Worm (Caenorhabditis elegans) whole organism, mixed stage, embryonic: ENCODE results near the gene drd-50.

ENCODE experiments used
- M03D4.4 ChIP-seq: sonication (generic microtip); optimal IDR thresholded peaks from 2 replicates; lab custom pipeline; 2017; ENCODE audit warnings: mild to moderate bottlenecking, missing genetic modification characterization, missing compliant biosample characterization
- blmp-1 ChIP-seq: fragments of 150-350 bp; optimal IDR thresholded peaks from 2 replicates; lab custom pipeline; 2014; ENCODE audit warnings: missing biosample characterization, missing genetic modification characterization
- ces-1 ChIP-seq: fragments of 150-350 bp; optimal IDR thresholded peaks from 2 replicates; lab custom pipeline; 2014; ENCODE audit warnings: missing biosample characterization, missing genetic modification reagents, missing genetic modification characterization
- elt-3 ChIP-seq: fragments of 150-350 bp; optimal IDR thresholded peaks from 2 replicates; lab custom pipeline; 2014; ENCODE audit warnings: missing biosample characterization, missing genetic modification characterization
- lin-13 ChIP-seq: fragments of 150-350 bp; optimal IDR thresholded peaks from 2 replicates; lab custom pipeline; 2014; ENCODE audit warnings: missing biosample characterization, missing genetic modification characterization
- lsy-2 ChIP-seq: fragments of 150-350 bp; optimal IDR thresholded peaks from 2 replicates; lab custom pipeline; 2014; ENCODE audit warnings: missing biosample characterization, missing genetic modification characterization
- nhr-12 ChIP-seq: fragments of 150-350 bp; optimal IDR thresholded peaks from 2 replicates; lab custom pipeline; 2014; ENCODE audit warnings: missing biosample characterization, missing genetic modification characterization
- nhr-237 ChIP-seq: fragments of 150-350 bp; optimal IDR thresholded peaks from 2 replicates; lab custom pipeline; 2014; ENCODE audit warnings: missing biosample characterization, missing genetic modification characterization
- tbx-8 ChIP-seq: fragments of 200-800 bp; sonication (Bioruptor generic); optimal IDR thresholded peaks from 2 replicates; lab custom pipeline; 2018; ENCODE audit warnings: mild to moderate bottlenecking, missing genetic modification characterization, moderate library complexity, missing compliant biosample characterization
- unc-62 ChIP-seq: fragments of 150-350 bp; optimal IDR thresholded peaks from 2 replicates; lab custom pipeline; 2014; ENCODE audit warnings: missing biosample characterization, missing genetic modification reagents, missing genetic modification characterization
- ztf-11 ChIP-seq: fragments of 150-350 bp; optimal IDR thresholded peaks from 2 replicates; lab custom pipeline; 2014; ENCODE audit warnings: missing biosample characterization, missing genetic modification characterization

DNA sequence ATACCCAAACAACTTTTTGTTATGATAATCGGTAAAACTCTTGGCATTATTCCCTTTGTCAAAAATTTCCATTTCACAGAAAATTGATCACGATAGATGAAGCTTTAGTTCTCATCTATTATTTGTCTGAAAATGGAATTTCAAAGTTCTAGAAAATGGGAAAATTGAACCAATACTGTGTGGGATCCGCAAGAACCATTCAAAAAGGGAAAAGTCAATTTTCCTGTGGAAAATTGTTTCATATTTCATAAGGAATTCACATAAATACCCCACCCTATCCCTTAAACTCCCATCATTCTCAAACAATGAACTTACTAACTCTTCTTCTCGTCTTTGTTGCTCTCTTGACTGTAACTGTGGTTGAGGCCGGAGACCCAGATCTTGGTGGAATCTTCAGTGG, 36.7 kb upstream of the drd-50 start, which contains the start of the genes C35B1.9 and C35B1.3:
- no peak for TF ChIP-seq unc-62 (GFP tag; lab: Kevin White, UChicago)
- TF ChIP-seq M03D4.4 (tag; lab: Kevin White, UChicago), result no peak
- TF ChIP-seq lin-13, result no peak
- no peak for TF ChIP-seq elt-3
- TF ChIP-seq ces-1 (GFP tag; lab: Kevin White, UChicago), result no peak
- TF ChIP-seq lsy-2 (tag; lab: Kevin White, UChicago), result no peak
- no peak for TF ChIP-seq nhr-12 (tag; lab: Kevin White, UChicago)
- no peak for TF ChIP-seq ztf-11 (tag; lab: Kevin White, UChicago)
- TF ChIP-seq nhr-237 (tag; lab: Kevin White, UChicago), result no peak
- no peak for TF ChIP-seq tbx-8 (GFP tag; lab: Kevin White, UChicago)
- no peak for TF ChIP-seq blmp-1 (tag; lab: Kevin White, UChicago)
